Fruit fly (Drosophila melanogaster) whole organism: ENCODE results near the gene tinc.

Source experiments
- CG8478 ChIP-seq: fragments of >200 bp; optimal IDR thresholded peaks from 2 replicates; lab custom pipeline; 2018; ENCODE audit warnings: inconsistent platforms
- Dll ChIP-seq: fragments of >200 bp; optimal IDR thresholded peaks from 2 replicates; lab custom pipeline; 2017
- EcR ChIP-seq, 2 experiments: fragments of >200 bp; optimal IDR thresholded peaks; 2 replicates each; lab custom pipeline; 2017; ENCODE audit warnings: missing biosample characterization in 2 of 2, missing genetic modification characterization in 2 of 2, missing genetic modification reagents in 2 of 2
- pan ChIP-seq: fragments of >200 bp; optimal IDR thresholded peaks from 2 replicates; lab custom pipeline; 2017
- psq ChIP-seq: fragments of >200 bp; optimal IDR thresholded peaks from 2 replicates; lab custom pipeline; 2017
- usp ChIP-seq: fragments of >200 bp; optimal IDR thresholded peaks from 2 replicates; lab custom pipeline; 2017; ENCODE audit warnings: missing biosample characterization, missing genetic modification characterization, mixed read lengths

Gene tinc

dm6 chr3R:17789937-17790336, 21.4 kb upstream of the tinc start:
- TF ChIP-seq CG8478 (lab: Kevin White, UChicago) (no peak), usp (GFP tag; lab: Kevin White, UChicago) (no peak), psq (lab: Kevin White, UChicago) (no peak), EcR (GFP tag; optimal IDR thresholded peaks at IDR 0.05; lab: Kevin White, UChicago) (no peak), pan (lab: Kevin White, UChicago) (no peak), Dll (lab: Kevin White, UChicago) (no peak)

dm6 chr3R:17793287-17793686, 18.1 kb upstream of the tinc start:
- no peak for TF ChIP-seq EcR (GFP tag; optimal IDR thresholded peaks at IDR 0.05; lab: Kevin White, UChicago)
- no peak for TF ChIP-seq usp (GFP tag; lab: Kevin White, UChicago)
- no peak for TF ChIP-seq psq (lab: Kevin White, UChicago)
- TF ChIP-seq pan (lab: Kevin White, UChicago): no peak
- TF ChIP-seq Dll (lab: Kevin White, UChicago): no peak
- TF ChIP-seq CG8478 (lab: Kevin White, UChicago): no peak

- TF ChIP-seq psq (lab: Kevin White, UChicago) (no peak), pan (lab: Kevin White, UChicago) (no peak), usp (GFP tag; lab: Kevin White, UChicago) (no peak), Dll (lab: Kevin White, UChicago) (no peak), CG8478 (lab: Kevin White, UChicago) (no peak), EcR (GFP tag; optimal IDR thresholded peaks at IDR 0.05; lab: Kevin White, UChicago) (no peak)
Measured at dm6 chr3R:17794335-17795074, 16.8 kb upstream of the tinc start, which contains the start of gene CG43102. Gene CG43102 (minus strand): TSS chr3R:17794490.

dm6 chr3R:17795075-17795420, 16.3 kb upstream of the tinc start, which contains the start of gene pasi1:
Gene pasi1 (plus strand): TSS chr3R:17795075.
- no peak for TF ChIP-seq Dll (lab: Kevin White, UChicago)
- no peak for TF ChIP-seq psq (lab: Kevin White, UChicago)

- no peak for TF ChIP-seq Dll (lab: Kevin White, UChicago)
- no peak for TF ChIP-seq pan (lab: Kevin White, UChicago)
Measured at dm6 chr3R:17795561-17796170, 15.7 kb upstream of the tinc start.

- TF ChIP-seq pan (lab: Kevin White, UChicago) (no peak), usp (GFP tag; lab: Kevin White, UChicago) (no peak), psq (lab: Kevin White, UChicago) (no peak), CG8478 (lab: Kevin White, UChicago) (no peak), Dll (lab: Kevin White, UChicago) (no peak), EcR (GFP tag; optimal IDR thresholded peaks at IDR 0.05; lab: Kevin White, UChicago) (no peak)
Measured at dm6 chr3R:17798211-17798737, 13.1 kb upstream of the tinc start, which contains the start of gene CG7379. Gene CG7379 (minus strand): TSS chr3R:17798304.

dm6 chr3R:17801264-17801663, 10.1 kb upstream of the tinc start, which contains the start of gene CG17803:
Gene CG17803 (minus strand): TSS chr3R:17801512.
- no peak for TF ChIP-seq CG8478 (lab: Kevin White, UChicago)
- no peak for TF ChIP-seq Dll (lab: Kevin White, UChicago)
- TF ChIP-seq usp (GFP tag; lab: Kevin White, UChicago): no peak
- TF ChIP-seq EcR (GFP tag; optimal IDR thresholded peaks at IDR 0.05; lab: Kevin White, UChicago): no peak
- TF ChIP-seq psq (lab: Kevin White, UChicago): no peak
- TF ChIP-seq pan (lab: Kevin White, UChicago): no peak

dm6 chr3R:17803025-17803424, 8.3 kb upstream of the tinc start, which contains the start of gene CG17806:
Gene CG17806 (minus strand): TSS chr3R:17803260.
- TF ChIP-seq usp (GFP tag; lab: Kevin White, UChicago): no peak
- TF ChIP-seq Dll (lab: Kevin White, UChicago): no peak
- no peak for TF ChIP-seq pan (lab: Kevin White, UChicago)
- no peak for TF ChIP-seq psq (lab: Kevin White, UChicago)
- no peak for TF ChIP-seq CG8478 (lab: Kevin White, UChicago)
- no peak for TF ChIP-seq EcR (GFP tag; optimal IDR thresholded peaks at IDR 0.05; lab: Kevin White, UChicago)

- TF ChIP-seq pan (lab: Kevin White, UChicago) (no peak), usp (GFP tag; lab: Kevin White, UChicago) (no peak), CG8478 (lab: Kevin White, UChicago) (no peak), Dll (lab: Kevin White, UChicago) (no peak), psq (lab: Kevin White, UChicago) (no peak), EcR (GFP tag; optimal IDR thresholded peaks at IDR 0.05; lab: Kevin White, UChicago) (no peak)
Measured at dm6 chr3R:17805092-17805491, 6.2 kb upstream of the tinc start, which contains the start of gene Nnk. Gene Nnk (minus strand): TSS chr3R:17805249.

dm6 chr3R:17807035-17807606, 4.2 kb upstream of the tinc start, which contains the start of gene CG17801:
Gene CG17801 (minus strand): TSS chr3R:17807085.
- TF ChIP-seq usp (GFP tag; lab: Kevin White, UChicago): no peak
- no peak for TF ChIP-seq CG8478 (lab: Kevin White, UChicago)
- no peak for TF ChIP-seq Dll (lab: Kevin White, UChicago)
- TF ChIP-seq EcR (GFP tag; optimal IDR thresholded peaks at IDR 0.05; lab: Kevin White, UChicago): no peak
- TF ChIP-seq psq (lab: Kevin White, UChicago): no peak
- TF ChIP-seq pan (lab: Kevin White, UChicago): no peak

- TF ChIP-seq pan (lab: Kevin White, UChicago) (no peak), EcR (GFP tag; optimal IDR thresholded peaks at IDR 0.05; lab: Kevin White, UChicago) (no peak), usp (GFP tag; lab: Kevin White, UChicago) (no peak), psq (lab: Kevin White, UChicago) (no peak), CG8478 (lab: Kevin White, UChicago) (no peak), Dll (lab: Kevin White, UChicago) (no peak)
Measured at dm6 chr3R:17809014-17809413, 2.3 kb upstream of the tinc start, which contains the start of gene Odj. Gene Odj (minus strand): TSS chr3R:17809222.
